Worm (Caenorhabditis elegans) whole organism, early embryonic: Measurements from ENCODE around the gene Y41D4A.6.

ENCODE experiments used
- ama-1 ChIP-seq: fragments of 150-350 bp; optimal IDR thresholded peaks from 2 replicates; lab custom pipeline; 2014
- flt-1 ChIP-seq: fragments of 200-800 bp; sonication (Bioruptor generic); IDR thresholded peaks from 2 replicates; pipeline ENCODE4 v1.3.6; 2022; ENCODE audit warnings: missing genetic modification characterization, missing compliant biosample characterization

DNA sequence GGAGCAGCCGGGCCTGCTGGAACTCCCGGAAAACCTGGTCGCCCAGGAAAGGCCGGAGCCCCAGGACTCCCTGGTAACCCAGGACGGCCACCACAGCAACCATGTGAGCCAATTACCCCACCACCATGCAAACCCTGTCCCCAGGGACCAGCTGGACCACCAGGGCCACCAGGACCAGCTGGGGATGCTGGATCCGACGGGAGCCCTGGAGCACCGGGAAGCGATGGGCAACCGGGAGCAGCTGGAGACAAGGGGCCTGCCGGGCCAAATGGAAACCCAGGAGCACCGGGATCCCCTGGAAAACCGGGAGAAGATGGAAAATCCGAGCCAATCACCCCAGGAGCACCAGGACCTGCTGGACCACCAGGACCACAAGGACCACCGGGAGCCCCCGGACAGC lies 23.8 kb upstream of the Y41D4A.6 start:
- TF ChIP-seq flt-1 (no peak), ama-1 (lab: Kevin White, UChicago) (no peak)
